Fruit fly (Drosophila melanogaster): Measurements from ENCODE around the gene CG12379.

The CG12379 gene

DNA sequence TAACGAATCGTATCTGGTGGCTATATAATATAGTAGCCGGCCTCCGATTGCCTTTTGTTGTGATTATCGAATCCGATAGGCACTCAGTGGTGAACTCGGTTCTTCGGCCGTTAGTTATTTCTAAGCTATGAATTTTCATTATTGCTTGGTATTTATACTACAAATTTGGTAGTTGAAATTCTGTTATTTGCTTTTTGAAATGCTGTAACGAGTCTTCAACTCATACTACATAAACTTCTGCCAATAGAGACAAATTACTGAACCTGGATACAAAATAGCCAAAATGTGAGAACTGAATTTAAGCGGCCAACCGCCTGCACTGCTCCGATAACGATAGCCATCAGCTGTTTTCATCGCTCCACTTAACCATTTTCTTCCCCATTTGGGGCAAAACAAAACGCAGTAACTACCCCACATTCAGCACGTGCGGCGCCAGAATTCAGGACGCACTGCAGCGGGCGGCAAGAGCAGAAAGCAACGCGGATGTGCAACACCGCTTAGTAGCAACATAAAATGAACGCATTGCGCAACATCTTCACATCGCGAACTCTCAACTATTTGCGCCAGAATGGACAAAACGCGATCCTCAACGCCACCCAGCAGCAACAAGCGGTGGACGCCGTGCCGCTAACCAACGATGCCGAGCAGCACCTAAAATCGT is 5.2 kb upstream of the CG12379 start, which contains the start of the genes CG11679 and CG8206 (continued):
- TF ChIP-seq ss (GFP tag; optimal IDR thresholded peaks at IDR 0.05) (no peak), CG16779 (tag; optimal IDR thresholded peaks at IDR 0.05) (no peak), CG6792 (GFP tag; optimal IDR thresholded peaks at IDR 0.05) (peak; percentile 5), lz (GFP tag; optimal IDR thresholded peaks at IDR 0.05) (peak; percentile 50), esn (GFP tag; optimal IDR thresholded peaks at IDR 0.05) (peak; percentile 50), salr (GFP tag; optimal IDR thresholded peaks at IDR 0.05) (no peak), vri (GFP tag; optimal IDR thresholded peaks at IDR 0.05) (peak; percentile 49), Eip93F (GFP tag; optimal IDR thresholded peaks at IDR 0.05) (no peak), CG34406 (GFP tag; optimal IDR thresholded peaks at IDR 0.05) (no peak), CG7368 (GFP tag; optimal IDR thresholded peaks at IDR 0.05) (no peak), svp (GFP tag) (peak; percentile 65), acj6 (GFP tag; optimal IDR thresholded peaks at IDR 0.05) (peak; percentile 33), Blimp-1 (GFP tag; optimal IDR thresholded peaks at IDR 0.05) (no peak), Hr4 (GFP tag; optimal IDR thresholded peaks at IDR 0.05) (peak; percentile 43), Hr39 (GFP tag; optimal IDR thresholded peaks at IDR 0.05) (peak; percentile 46)

DNA sequence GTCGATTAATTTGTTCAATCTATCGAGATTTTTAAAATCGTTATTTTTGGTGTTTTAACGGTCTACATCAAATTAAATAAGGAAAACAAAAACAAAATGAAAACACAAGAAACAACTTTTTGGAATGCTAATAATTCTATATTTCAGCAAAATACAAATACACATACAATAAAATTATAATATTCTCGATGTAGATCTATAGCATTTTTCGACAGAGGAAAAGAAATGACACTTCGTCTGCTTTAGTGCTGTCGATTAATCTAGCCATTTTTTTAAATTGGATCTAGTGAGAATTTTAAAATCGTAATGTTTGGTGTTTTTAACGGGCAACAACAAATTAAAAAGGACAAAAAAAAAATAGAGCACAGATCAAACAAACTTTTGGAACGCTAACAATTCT is 3.3 kb upstream of the CG12379 start, which contains the start of gene Arp6:
Gene Arp6 (minus strand): TSS at position 11 of the 400 bp plus-strand sequence.
- TF ChIP-seq CG6276 (GFP tag; optimal IDR thresholded peaks at IDR 0.05) (no peak), Eip78C (GFP tag) (peak; percentile 2)

DNA sequence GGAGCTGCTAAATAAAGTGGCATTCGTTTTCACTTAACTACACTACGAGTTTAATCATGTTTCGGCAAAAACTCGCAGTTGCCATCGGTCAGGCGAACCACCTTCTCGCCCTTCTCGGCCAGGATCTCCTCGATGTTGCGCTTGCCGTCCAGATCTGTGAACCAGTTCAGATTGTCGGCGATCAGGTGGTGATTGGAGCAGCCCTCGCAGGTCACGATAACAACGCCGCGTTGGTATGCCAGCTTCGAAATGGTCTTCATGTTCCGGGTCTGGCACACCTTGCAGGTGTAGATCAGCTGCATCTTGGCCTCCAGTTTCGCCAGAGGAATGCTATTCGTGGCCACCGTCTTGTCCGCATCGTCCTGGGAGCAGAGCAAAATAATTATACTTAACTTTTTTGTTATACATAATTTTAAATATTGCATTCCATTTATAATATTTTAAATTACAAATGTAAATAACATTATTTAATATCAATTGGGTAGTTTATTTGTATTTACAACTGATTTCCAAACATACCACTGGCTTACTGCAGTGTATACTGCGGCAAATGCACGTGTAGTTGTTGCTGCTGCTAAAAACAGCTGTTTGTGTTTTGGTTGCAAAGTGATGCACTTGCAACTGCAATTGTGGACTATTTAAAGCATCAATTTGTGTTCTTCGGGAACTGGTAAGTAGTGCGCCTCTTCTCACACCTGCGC is 454 bp downstream of the CG12379 start:
- TF ChIP-seq Eip75B (GFP tag; optimal IDR thresholded peaks at IDR 0.05) (no peak), CG3919 (GFP tag; optimal IDR thresholded peaks at IDR 0.05) (no peak), fd85E (GFP tag; optimal IDR thresholded peaks at IDR 0.05) (no peak), achi (GFP tag; optimal IDR thresholded peaks at IDR 0.05) (no peak), cyc (GFP tag; optimal IDR thresholded peaks at IDR 0.05) (no peak), CG6163 (GFP tag; IDR thresholded peaks at IDR 0.05) (peak; percentile 47; the same call in 1 of the 3 replicates), Hr39 (GFP tag; optimal IDR thresholded peaks at IDR 0.05) (no peak), Eip93F (GFP tag; optimal IDR thresholded peaks at IDR 0.05) (no peak), CG6792 (GFP tag; optimal IDR thresholded peaks at IDR 0.05) (no peak), Eip78C (GFP tag) (peak; percentile 32), Sox14 (GFP tag; optimal IDR thresholded peaks at IDR 0.05) (no peak), Sox15 (GFP tag; optimal IDR thresholded peaks at IDR 0.05) (no peak), eg (GFP tag; IDR thresholded peaks at IDR 0.05) (peak; percentile 72), svp (GFP tag) (no peak), CG8119 (GFP tag; IDR thresholded peaks at IDR 0.05) (peak; percentile 26; the same call in 1 of the 3 replicates), fkh (GFP tag; optimal IDR thresholded peaks at IDR 0.05) (no peak), fd59A (GFP tag; optimal IDR thresholded peaks at IDR 0.05) (no peak), CG16779 (tag; optimal IDR thresholded peaks at IDR 0.05) (no peak), CG6276 (GFP tag; optimal IDR thresholded peaks at IDR 0.05) (no peak), spab (GFP tag; optimal IDR thresholded peaks at IDR 0.05) (no peak), dac (GFP tag; optimal IDR thresholded peaks at IDR 0.05) (no peak), CG15336 (GFP tag; IDR thresholded peaks at IDR 0.05) (peak; percentile 60), Hr4 (GFP tag; optimal IDR thresholded peaks at IDR 0.05) (no peak)

DNA sequence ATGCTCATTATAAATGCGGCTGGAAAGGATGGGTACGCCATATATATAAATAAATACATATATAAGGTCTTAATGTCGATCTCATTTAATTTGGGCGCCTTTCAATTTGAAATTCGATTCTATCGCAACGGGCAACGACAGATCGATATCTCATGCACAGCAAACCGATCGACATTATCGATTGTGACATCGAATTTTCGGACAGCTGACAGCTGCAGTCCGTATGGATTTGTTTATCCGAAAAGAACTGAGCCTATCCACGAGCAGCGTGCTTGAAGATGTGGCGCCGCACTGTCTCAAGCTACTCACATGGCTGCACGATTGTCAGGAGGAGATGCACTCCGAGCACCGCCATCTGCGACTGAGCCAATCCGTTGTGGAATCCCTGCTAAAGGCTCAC is 1.8 kb downstream of the CG12379 start, which contains the start of gene CG8191:
Gene CG8191 (plus strand): TSS at position 211 of the 400 bp plus-strand sequence.
- TF ChIP-seq salr (GFP tag; optimal IDR thresholded peaks at IDR 0.05) (no peak), CG8632 (GFP tag; optimal IDR thresholded peaks at IDR 0.05) (no peak), Gug (GFP tag; IDR thresholded peaks at IDR 0.05) (no peak), Hr4 (GFP tag; optimal IDR thresholded peaks at IDR 0.05) (no peak), Blimp-1 (GFP tag; optimal IDR thresholded peaks at IDR 0.05) (no peak), OdsH (GFP tag; optimal IDR thresholded peaks at IDR 0.05) (no peak), CG15336 (GFP tag; IDR thresholded peaks at IDR 0.05) (no peak), Sox15 (GFP tag; optimal IDR thresholded peaks at IDR 0.05) (no peak)

Data from whole organism, prepupa.